Worm (Caenorhabditis elegans): Measurements from ENCODE around the gene prp-9.

The prp-9 gene

ce11 chrII:8545315-8545714, 20.1 kb upstream of the prp-9 start, which contains the start of gene decr-1.2:
decr-1.2 (plus strand) TSS chrII:8545615.
- TF ChIP-seq rnt-1 (tag; optimal IDR thresholded peaks at IDR 0.05) (no peak), pha-2 (tag; optimal IDR thresholded peaks at IDR 0.05) (no peak), ceh-22 (tag; optimal IDR thresholded peaks at IDR 0.05) (no peak), gmeb-2 (tag; optimal IDR thresholded peaks at IDR 0.05) (no peak), nfya-1 (tag; optimal IDR thresholded peaks at IDR 0.05) (no peak), fkh-6 (tag; optimal IDR thresholded peaks at IDR 0.05) (no peak), tbx-2 (tag; optimal IDR thresholded peaks at IDR 0.05) (no peak), mec-3 (tag; optimal IDR thresholded peaks at IDR 0.05; ENCODE audit: borderline replicate concordance) (no peak), dve-1 (tag; optimal IDR thresholded peaks at IDR 0.05) (no peak), C08G9.2 (tag; optimal IDR thresholded peaks at IDR 0.05) (no peak), eyg-1 (tag; optimal IDR thresholded peaks at IDR 0.05) (no peak), unc-55 (GFP tag; optimal IDR thresholded peaks at IDR 0.05) (no peak), dmd-4 (tag; optimal IDR thresholded peaks at IDR 0.05; ENCODE audit: borderline replicate concordance) (no peak), pat-9 (tag; optimal IDR thresholded peaks at IDR 0.05) (no peak), ceh-14 (tag; optimal IDR thresholded peaks at IDR 0.05) (no peak), K02D7.2 (tag; optimal IDR thresholded peaks at IDR 0.05) (no peak), Y22D7AL.16 (tag; optimal IDR thresholded peaks at IDR 0.05) (no peak), sox-2 (GFP tag; IDR thresholded peaks at IDR 0.05) (no peak), pag-3 (tag; optimal IDR thresholded peaks at IDR 0.05; ENCODE audit: borderline replicate concordance) (no peak), syd-9 (tag; optimal IDR thresholded peaks at IDR 0.05) (no peak)

ce11 chrII:8540412-8540811, 15.2 kb upstream of the prp-9 start, which contains the start of gene pqn-73:
pqn-73 (plus strand) TSS chrII:8540712.
- TF ChIP-seq dve-1 (tag; optimal IDR thresholded peaks at IDR 0.05) = no peak
- no peak for TF ChIP-seq zip-5 (tag; optimal IDR thresholded peaks at IDR 0.05)
- TF ChIP-seq ceh-2 (tag; optimal IDR thresholded peaks at IDR 0.05) = no peak

ce11 chrII:8536060-8536459, 10.9 kb upstream of the prp-9 start, which contains the start of gene W01C9.2:
W01C9.2 (plus strand) TSS chrII:8536360.
- TF ChIP-seq zip-5 (tag; optimal IDR thresholded peaks at IDR 0.05) (no peak), ceh-48 (tag; optimal IDR thresholded peaks at IDR 0.05) (no peak), hlh-30 (tag; optimal IDR thresholded peaks at IDR 0.05; ENCODE audit: insufficient read depth) (no peak), fkh-10 (GFP tag; optimal IDR thresholded peaks at IDR 0.05) (no peak), pros-1 (tag; optimal IDR thresholded peaks at IDR 0.05) (no peak), ceh-30 (tag; optimal IDR thresholded peaks at IDR 0.05) (no peak), ceh-9 (tag; optimal IDR thresholded peaks at IDR 0.05) (no peak), ref-2 (tag; optimal IDR thresholded peaks at IDR 0.05) (no peak), ceh-34 (tag; optimal IDR thresholded peaks at IDR 0.05) (no peak), fax-1 (tag; optimal IDR thresholded peaks at IDR 0.05) (no peak), gmeb-2 (tag; optimal IDR thresholded peaks at IDR 0.05) (no peak), pqm-1 (tag; optimal IDR thresholded peaks at IDR 0.05) (no peak), ceh-14 (tag; optimal IDR thresholded peaks at IDR 0.05) (no peak), ceh-31 (tag; optimal IDR thresholded peaks at IDR 0.05) (no peak), hlh-6 (tag; optimal IDR thresholded peaks at IDR 0.05) (no peak), pag-3 (tag; optimal IDR thresholded peaks at IDR 0.05; ENCODE audit: borderline replicate concordance) (no peak), ceh-18 (tag; optimal IDR thresholded peaks at IDR 0.05) (no peak)

DNA sequence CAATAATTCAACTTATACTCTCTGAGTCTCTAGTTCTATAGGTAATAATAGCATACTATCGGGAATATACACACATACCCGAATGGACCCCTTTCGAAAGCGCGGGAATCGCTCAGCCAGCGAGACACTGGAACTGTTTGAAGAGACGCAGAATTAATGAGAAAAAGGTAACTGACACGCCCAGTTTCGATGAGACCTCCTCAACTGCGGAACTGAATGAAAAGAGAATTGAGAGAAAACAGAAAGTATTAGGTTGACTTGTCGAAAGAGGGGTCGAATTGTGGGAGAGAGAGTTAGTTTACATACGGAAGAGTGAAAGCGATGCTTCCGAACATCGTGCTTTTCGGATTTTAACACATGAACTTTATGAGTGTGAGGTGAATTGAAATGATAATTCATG, 6.8 kb upstream of the prp-9 start:
- TF ChIP-seq pha-2 (tag; optimal IDR thresholded peaks at IDR 0.05) (peak; percentile 16), nhr-232 (tag; optimal IDR thresholded peaks at IDR 0.05) (no peak), nfya-1 (tag; optimal IDR thresholded peaks at IDR 0.05) (peak; percentile 51), mec-3 (tag; optimal IDR thresholded peaks at IDR 0.05; ENCODE audit: borderline replicate concordance) (no peak), ceh-31 (tag; optimal IDR thresholded peaks at IDR 0.05) (peak; percentile 8), sox-4 (tag; optimal IDR thresholded peaks at IDR 0.05) (no peak), ceh-45 (GFP tag; IDR thresholded peaks at IDR 0.05) (no peak), ceh-6 (GFP tag; optimal IDR thresholded peaks at IDR 0.05) (no peak), K02D7.2 (tag; optimal IDR thresholded peaks at IDR 0.05) (no peak), tbx-2 (tag; optimal IDR thresholded peaks at IDR 0.05) (peak; percentile 48), ceh-34 (tag; optimal IDR thresholded peaks at IDR 0.05) (peak; percentile 65), elt-4 (tag; optimal IDR thresholded peaks at IDR 0.05) (no peak), ets-4 (tag; optimal IDR thresholded peaks at IDR 0.05) (no peak)
